Fruit fly (Drosophila melanogaster): ENCODE measurements around the gene CG31915.

DNA sequence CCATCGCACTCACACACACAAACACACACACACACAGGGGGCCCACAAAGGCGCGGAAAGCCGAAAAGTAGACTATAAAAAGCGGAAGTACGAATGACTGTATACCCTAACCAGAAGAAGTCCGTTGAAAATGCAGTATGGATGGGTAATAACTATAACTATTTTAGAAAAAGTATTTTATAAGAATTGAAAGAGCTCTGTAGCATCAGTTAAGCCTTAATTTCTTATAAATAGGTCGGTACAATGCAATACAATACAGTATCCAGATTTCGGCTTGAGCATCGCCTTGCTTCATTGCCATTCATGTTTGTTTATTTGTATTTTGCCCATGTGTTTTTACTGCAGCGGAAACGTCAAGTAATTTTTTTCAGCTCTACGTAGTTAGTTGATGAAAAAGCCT is 41.6 kb downstream of the CG31915 start:
- no peak for TF ChIP-seq CG4854 (GFP tag; optimal IDR thresholded peaks at IDR 0.05)
- no peak for TF ChIP-seq Hmx (GFP tag; optimal IDR thresholded peaks at IDR 0.05)
- no peak for TF ChIP-seq CG13123 (GFP tag; optimal IDR thresholded peaks at IDR 0.05)
- no peak for TF ChIP-seq CG14710 (tag; optimal IDR thresholded peaks at IDR 0.05)
- TF ChIP-seq mirr (GFP tag; optimal IDR thresholded peaks at IDR 0.05): no peak
